Fruit fly (Drosophila melanogaster): Measurements from ENCODE around the gene CG6678.

Gene CG6678

DNA sequence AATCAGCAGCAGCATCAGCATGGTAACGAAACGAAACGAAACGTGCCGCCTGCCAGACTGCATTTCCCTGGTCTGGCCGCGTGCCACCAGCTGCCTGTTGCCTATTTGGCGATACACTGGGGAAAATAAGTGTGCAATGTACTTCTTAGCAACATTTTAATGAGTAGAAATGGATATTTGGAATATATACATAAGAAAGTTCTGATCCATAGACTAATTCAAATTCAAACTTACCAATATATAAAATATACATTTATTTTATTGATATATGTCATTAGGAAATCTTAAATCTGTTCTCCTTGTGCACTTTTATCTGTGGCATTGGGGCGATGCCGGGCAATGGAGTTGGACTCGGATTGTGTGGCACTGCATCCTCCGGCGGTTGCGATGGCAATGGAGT lies 7.1 kb downstream of the CG6678 start:
- no peak for TF ChIP-seq psq (optimal IDR thresholded peaks at IDR 0.05)
- no peak for TF ChIP-seq insv (optimal IDR thresholded peaks at IDR 0.05)
- TF ChIP-seq h (optimal IDR thresholded peaks at IDR 0.05) = no peak
- TF ChIP-seq ttk (optimal IDR thresholded peaks at IDR 0.05) = no peak
- no peak for TF ChIP-seq Sin3A (optimal IDR thresholded peaks at IDR 0.05)
- TF ChIP-seq Myc (optimal IDR thresholded peaks at IDR 0.05) = no peak

DNA sequence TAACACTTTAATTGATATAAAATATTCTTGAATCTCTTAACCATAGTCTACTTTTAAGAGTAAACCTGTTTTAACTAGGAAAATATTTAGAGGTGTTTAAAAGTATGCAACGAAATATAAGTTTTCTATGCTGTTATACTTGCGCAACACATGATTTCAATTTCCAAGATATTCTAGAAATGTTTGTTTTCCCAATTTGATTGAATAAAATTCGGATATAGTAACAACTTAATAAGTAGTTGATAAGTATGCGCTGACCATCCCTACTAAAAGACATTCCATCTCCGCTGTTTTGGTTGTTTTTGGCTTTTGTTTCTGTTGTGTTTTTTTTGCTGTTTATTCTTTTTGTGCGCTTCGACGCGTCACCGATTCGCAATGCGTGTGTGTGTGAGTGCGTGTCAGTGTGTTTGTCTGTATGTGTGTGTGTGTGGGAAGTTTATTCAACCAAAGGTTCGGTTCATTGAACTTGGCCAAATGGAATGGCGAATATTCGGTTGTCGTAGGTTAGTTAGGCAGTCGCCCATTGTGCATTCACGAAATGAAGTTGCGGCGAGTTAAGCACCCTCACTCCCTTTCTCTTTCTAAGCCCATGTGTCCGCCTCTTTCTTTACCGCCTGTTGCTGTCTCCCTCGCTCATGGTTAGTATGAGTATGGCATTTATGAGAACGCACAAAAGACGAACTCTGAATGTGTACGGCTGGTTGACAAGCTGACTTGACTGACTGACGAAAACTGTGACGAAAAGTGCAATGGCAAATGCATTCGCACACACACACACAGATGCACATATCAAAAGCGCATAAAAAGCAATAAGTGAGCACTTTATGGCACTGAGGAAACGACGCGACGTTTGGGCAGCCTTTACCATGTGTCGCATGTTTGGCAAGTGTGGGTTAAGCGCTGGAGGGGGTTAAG lies 9.4 kb downstream of the CG6678 start:
- TF ChIP-seq Sin3A (optimal IDR thresholded peaks at IDR 0.05) (no peak), psq (optimal IDR thresholded peaks at IDR 0.05) (no peak), insv (optimal IDR thresholded peaks at IDR 0.05) (no peak), h (optimal IDR thresholded peaks at IDR 0.05) (no peak), ttk (optimal IDR thresholded peaks at IDR 0.05) (no peak), Myc (optimal IDR thresholded peaks at IDR 0.05) (no peak)

DNA sequence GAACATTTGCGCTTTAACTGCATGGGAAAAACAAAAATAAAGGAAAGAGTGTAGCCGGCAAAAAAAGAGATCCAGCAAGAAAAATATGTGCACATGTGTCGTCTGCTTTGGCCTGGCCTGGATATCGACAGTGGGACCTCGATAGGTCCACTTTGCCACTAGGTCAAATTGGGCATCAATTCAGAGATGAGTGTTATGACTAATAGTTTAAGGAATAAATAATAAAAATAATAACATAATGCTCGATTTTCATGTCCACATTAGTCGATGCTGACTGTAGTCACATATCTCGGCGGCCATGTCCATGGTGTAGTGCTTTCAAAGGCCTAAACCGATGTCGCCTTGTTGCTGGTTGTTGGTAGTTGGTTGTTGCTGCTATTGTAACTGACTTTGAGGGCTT lies 10.7 kb downstream of the CG6678 start:
- no peak for TF ChIP-seq Sin3A (optimal IDR thresholded peaks at IDR 0.05)
- TF ChIP-seq Myc (optimal IDR thresholded peaks at IDR 0.05) = no peak
- no peak for TF ChIP-seq insv (optimal IDR thresholded peaks at IDR 0.05)
- TF ChIP-seq psq (optimal IDR thresholded peaks at IDR 0.05) = no peak
- no peak for TF ChIP-seq h (optimal IDR thresholded peaks at IDR 0.05)
- TF ChIP-seq ttk (optimal IDR thresholded peaks at IDR 0.05) = no peak

DNA sequence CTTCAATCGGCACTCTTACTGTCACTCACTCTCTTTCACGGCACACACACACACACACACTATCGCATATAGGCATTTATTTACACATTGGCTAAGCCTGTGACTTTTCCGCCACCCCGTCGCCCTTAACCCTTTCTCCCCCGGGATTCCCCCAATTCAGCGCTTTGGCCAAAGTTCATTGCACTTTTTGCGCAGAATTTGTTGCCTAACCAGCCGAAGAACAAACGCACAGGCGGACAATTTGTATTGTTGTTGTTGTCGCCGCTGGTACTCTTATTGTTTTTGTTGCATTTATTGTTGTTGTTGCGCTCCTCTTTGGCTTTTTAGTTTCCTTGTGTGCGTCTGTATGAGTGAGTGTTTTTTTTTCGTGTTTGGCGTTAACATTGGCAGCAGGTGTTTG lies 11.9 kb downstream of the CG6678 start:
- TF ChIP-seq Myc (optimal IDR thresholded peaks at IDR 0.05) (no peak), psq (optimal IDR thresholded peaks at IDR 0.05) (no peak), Sin3A (optimal IDR thresholded peaks at IDR 0.05) (no peak), ttk (optimal IDR thresholded peaks at IDR 0.05) (no peak)

DNA sequence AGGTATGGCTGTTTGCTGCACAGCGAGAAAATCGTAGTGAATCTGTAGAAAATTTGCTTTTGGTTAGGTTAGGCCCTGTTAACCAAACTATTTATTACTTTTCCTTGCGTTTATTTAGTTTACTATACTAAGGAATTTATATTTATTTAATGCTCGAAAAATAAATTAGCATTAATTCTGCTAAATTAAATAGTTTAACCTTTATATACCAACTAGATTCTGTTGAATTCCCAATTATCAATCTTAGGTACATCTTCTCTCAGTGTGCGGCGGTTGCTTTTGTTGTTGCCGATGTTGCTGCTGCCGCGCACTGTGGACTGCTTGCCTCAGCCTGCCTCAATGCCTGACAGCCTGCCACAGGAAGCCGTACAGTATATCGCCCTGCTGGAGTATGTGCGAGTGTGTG lies 12.3 kb downstream of the CG6678 start:
- TF ChIP-seq insv (optimal IDR thresholded peaks at IDR 0.05) = no peak
- TF ChIP-seq Myc (optimal IDR thresholded peaks at IDR 0.05) = no peak
- TF ChIP-seq ttk (optimal IDR thresholded peaks at IDR 0.05) = no peak
- no peak for TF ChIP-seq Sin3A (optimal IDR thresholded peaks at IDR 0.05)
- no peak for TF ChIP-seq psq (optimal IDR thresholded peaks at IDR 0.05)
- no peak for TF ChIP-seq h (optimal IDR thresholded peaks at IDR 0.05)

DNA sequence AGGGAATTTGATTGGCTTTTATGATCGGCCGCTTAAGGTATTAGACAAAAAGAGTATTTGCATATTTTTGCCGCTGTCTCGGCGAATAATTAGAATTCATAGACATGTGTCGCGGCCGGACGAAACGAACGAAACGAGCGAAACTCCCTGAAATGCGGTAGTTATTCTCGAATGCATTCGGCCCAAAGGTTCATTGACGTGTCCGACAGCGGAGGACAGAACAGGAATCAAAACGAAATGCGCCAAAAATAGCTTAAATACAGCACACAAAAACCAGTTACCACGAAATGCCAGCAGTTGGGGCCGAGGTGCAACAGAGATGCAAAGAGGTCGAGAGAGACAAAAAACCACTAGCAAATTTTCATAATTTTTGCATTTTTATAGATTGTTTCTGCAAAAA lies 17.5 kb downstream of the CG6678 start:
- TF ChIP-seq Sin3A (optimal IDR thresholded peaks at IDR 0.05) = no peak
- TF ChIP-seq Myc (optimal IDR thresholded peaks at IDR 0.05) = no peak
- TF ChIP-seq h (optimal IDR thresholded peaks at IDR 0.05) = no peak
- no peak for TF ChIP-seq ttk (optimal IDR thresholded peaks at IDR 0.05)
- no peak for TF ChIP-seq psq (optimal IDR thresholded peaks at IDR 0.05)
- TF ChIP-seq insv (optimal IDR thresholded peaks at IDR 0.05) = no peak

- TF ChIP-seq Myc (optimal IDR thresholded peaks at IDR 0.05) = no peak
- TF ChIP-seq h (optimal IDR thresholded peaks at IDR 0.05) = no peak
- TF ChIP-seq ttk (optimal IDR thresholded peaks at IDR 0.05) = no peak
- no peak for TF ChIP-seq psq (optimal IDR thresholded peaks at IDR 0.05)
- TF ChIP-seq Sin3A (optimal IDR thresholded peaks at IDR 0.05) = no peak
- no peak for TF ChIP-seq insv (optimal IDR thresholded peaks at IDR 0.05)
These were observed 18.8 kb downstream of the CG6678 start for dm6 chr3R:21905615-21906014.

DNA sequence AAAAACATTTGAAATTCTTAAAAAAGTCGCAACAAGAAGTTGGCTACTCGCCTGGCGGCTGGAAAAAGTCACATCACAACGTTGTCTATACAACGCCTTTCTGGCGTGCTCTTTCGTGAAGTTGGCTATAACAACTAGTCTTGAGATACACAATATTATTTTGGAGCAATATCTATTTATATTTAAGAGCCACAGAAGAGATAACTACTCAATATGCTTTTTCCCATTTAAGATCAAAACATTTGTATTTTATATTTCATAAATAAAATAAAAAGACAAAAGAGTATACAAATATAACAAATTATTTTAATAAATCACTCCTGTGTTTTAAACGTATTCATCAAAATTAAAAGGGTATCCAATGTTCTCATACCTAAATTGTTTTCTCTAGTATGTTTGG lies 20.0 kb downstream of the CG6678 start:
- TF ChIP-seq insv (optimal IDR thresholded peaks at IDR 0.05) (no peak), Myc (optimal IDR thresholded peaks at IDR 0.05) (no peak), ttk (optimal IDR thresholded peaks at IDR 0.05) (no peak), h (optimal IDR thresholded peaks at IDR 0.05) (no peak), psq (optimal IDR thresholded peaks at IDR 0.05) (no peak), Sin3A (optimal IDR thresholded peaks at IDR 0.05) (no peak)

DNA sequence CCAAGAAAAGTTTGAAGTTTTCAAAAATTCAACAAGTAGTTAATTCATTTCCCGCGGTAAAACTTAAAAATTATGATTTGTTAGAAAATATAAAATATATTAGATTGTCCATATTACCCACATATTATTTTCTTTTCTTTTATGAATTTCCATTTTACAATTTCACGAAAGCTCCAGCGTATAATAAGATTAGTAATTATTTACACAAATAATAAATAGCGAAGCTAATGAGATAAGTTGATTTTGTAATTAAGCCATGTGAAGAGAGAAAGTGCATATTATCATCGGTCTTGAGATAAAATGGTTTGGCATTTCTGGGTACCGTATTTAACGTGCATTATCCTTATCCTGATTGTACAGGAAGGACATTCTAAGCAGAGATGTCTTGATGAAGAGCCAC lies 24.7 kb downstream of the CG6678 start, which contains the start of gene Qsox3:
Gene Qsox3, plus strand, starts transcription at position 301 of the 400 bp plus-strand sequence.
- TF ChIP-seq Myc (optimal IDR thresholded peaks at IDR 0.05) = no peak
- TF ChIP-seq h (optimal IDR thresholded peaks at IDR 0.05) = no peak
- TF ChIP-seq psq (optimal IDR thresholded peaks at IDR 0.05) = no peak
- TF ChIP-seq ttk (optimal IDR thresholded peaks at IDR 0.05) = no peak
- TF ChIP-seq insv (optimal IDR thresholded peaks at IDR 0.05) = no peak
- TF ChIP-seq Sin3A (optimal IDR thresholded peaks at IDR 0.05) = no peak

DNA sequence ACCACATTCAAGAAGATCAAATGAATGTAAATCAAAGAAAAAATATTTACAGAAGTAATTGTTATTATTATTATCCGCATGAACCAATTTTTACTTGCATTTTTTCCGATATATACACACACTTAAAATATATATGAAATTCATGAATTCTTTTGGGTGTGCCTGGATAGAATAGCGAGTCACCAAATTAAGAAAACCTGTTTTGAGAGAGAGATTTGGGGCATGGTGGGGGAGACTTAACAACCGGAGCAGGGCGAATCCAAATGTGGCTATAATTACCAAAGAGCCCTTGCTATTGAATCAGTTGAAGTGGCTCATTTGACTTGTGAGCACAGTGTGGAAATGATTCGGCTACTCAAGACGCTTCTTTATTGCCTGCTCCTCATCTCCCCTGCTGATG lies 26.6 kb downstream of the CG6678 start, which contains the start of gene Qsox2:
Gene Qsox2, plus strand, starts transcription at position 301 of the 400 bp plus-strand sequence.
- TF ChIP-seq h (optimal IDR thresholded peaks at IDR 0.05) (no peak), ttk (optimal IDR thresholded peaks at IDR 0.05) (no peak), psq (optimal IDR thresholded peaks at IDR 0.05) (no peak), Sin3A (optimal IDR thresholded peaks at IDR 0.05) (no peak), insv (optimal IDR thresholded peaks at IDR 0.05) (no peak), Myc (optimal IDR thresholded peaks at IDR 0.05) (no peak)

- no peak for TF ChIP-seq Sin3A (optimal IDR thresholded peaks at IDR 0.05)
- TF ChIP-seq Myc (optimal IDR thresholded peaks at IDR 0.05) = no peak
These were observed 30.2 kb downstream of the CG6678 start for dm6 chr3R:21916987-21917386.

dm6 chr3R:21920495-21920894 lies 33.7 kb downstream of the CG6678 start:
- TF ChIP-seq h (optimal IDR thresholded peaks at IDR 0.05) (no peak), psq (optimal IDR thresholded peaks at IDR 0.05) (no peak), Myc (optimal IDR thresholded peaks at IDR 0.05) (no peak), ttk (optimal IDR thresholded peaks at IDR 0.05) (no peak), Sin3A (optimal IDR thresholded peaks at IDR 0.05) (no peak), insv (optimal IDR thresholded peaks at IDR 0.05) (no peak)
